Fruit fly (Drosophila melanogaster) whole organism, embryonic: ENCODE data around the gene CG6028.

Experiments used
- CG10267 ChIP-seq: fragments of 200-800 bp; sonication (Bioruptor generic); optimal IDR thresholded peaks from 2 replicates; lab custom pipeline; 2018; ENCODE audit warnings: missing biosample characterization, mild to moderate bottlenecking, missing genetic modification characterization, moderate library complexity
- CG11398 ChIP-seq: fragments of 200-800 bp; sonication (Bioruptor generic); optimal IDR thresholded peaks from 2 replicates; lab custom pipeline; 2016; ENCODE audit warnings: missing biosample characterization, missing genetic modification characterization
- CG11560 ChIP-seq: fragments of 200-800 bp; sonication (Bioruptor generic); IDR thresholded peaks from 3 replicates; pipeline ENCODE4 v1.3.6; 2022; ENCODE audit warnings: missing biosample characterization, missing genetic modification characterization
- CG11723 ChIP-seq: fragments of 200-800 bp; sonication (Bioruptor generic); optimal IDR thresholded peaks from 2 replicates; lab custom pipeline; 2017; ENCODE audit warnings: missing biosample characterization, mild to moderate bottlenecking, missing genetic modification characterization
- CG12155 ChIP-seq: fragments of 200-800 bp; sonication (Bioruptor generic); optimal IDR thresholded peaks from 3 replicates; lab custom pipeline; 2016; ENCODE audit warnings: missing biosample characterization, missing genetic modification characterization
- CG13123 ChIP-seq: fragments of 200-800 bp; sonication (Bioruptor generic); optimal IDR thresholded peaks from 2 replicates; lab custom pipeline; 2016; ENCODE audit warnings: missing biosample characterization, missing genetic modification characterization
- CG17359 ChIP-seq: fragments of 200-800 bp; sonication (Bioruptor generic); optimal IDR thresholded peaks from 3 replicates; lab custom pipeline; 2018; ENCODE audit warnings: missing biosample characterization, mild to moderate bottlenecking, missing genetic modification characterization, moderate library complexity
- CG31224 ChIP-seq: fragments of 200-800 bp; sonication (Bioruptor generic); IDR thresholded peaks from 2 replicates; pipeline ENCODE4 v1.3.6; 2022; ENCODE audit warnings: missing biosample characterization, missing genetic modification characterization
- CG34224 ChIP-seq: fragments of 200-800 bp; sonication (Bioruptor generic); IDR thresholded peaks from 3 replicates; pipeline ENCODE4 v1.3.6; 2022; ENCODE audit warnings: missing biosample characterization, missing genetic modification characterization; ENCODE audit not compliant: partially characterized antibody
- CG34376 ChIP-seq: fragments of 200-800 bp; sonication (Bioruptor generic); optimal IDR thresholded peaks from 2 replicates; lab custom pipeline; 2018; ENCODE audit warnings: missing biosample characterization, mild to moderate bottlenecking, missing genetic modification characterization
- CG3847 ChIP-seq: fragments of 200-800 bp; sonication (Bioruptor generic); IDR thresholded peaks from 2 replicates; pipeline ENCODE4 v1.3.6; 2022; ENCODE audit warnings: missing biosample characterization, missing genetic modification characterization
- CG4854 ChIP-seq: fragments of 200-800 bp; sonication (Bioruptor generic); optimal IDR thresholded peaks from 2 replicates; lab custom pipeline; 2016; ENCODE audit warnings: missing biosample characterization, missing genetic modification characterization, inconsistent platforms
- CG5180 ChIP-seq: fragments of 200-800 bp; sonication (Bioruptor generic); optimal IDR thresholded peaks from 3 replicates; lab custom pipeline; 2017; ENCODE audit warnings: missing biosample characterization, missing genetic modification characterization, mild to moderate bottlenecking, moderate library complexity, missing genetic modification reagents
- CG6813 ChIP-seq: fragments of 200-800 bp; sonication (Bioruptor generic); optimal IDR thresholded peaks from 2 replicates; lab custom pipeline; 2017; ENCODE audit warnings: missing biosample characterization, missing genetic modification characterization, mild to moderate bottlenecking, moderate library complexity, missing genetic modification reagents
- CG7556 ChIP-seq: fragments of 200-800 bp; sonication (Bioruptor generic); optimal IDR thresholded peaks from 2 replicates; lab custom pipeline; 2017; ENCODE audit warnings: missing biosample characterization, mild to moderate bottlenecking, missing genetic modification characterization
- CG7786 ChIP-seq: fragments of 200-800 bp; sonication (Bioruptor generic); optimal IDR thresholded peaks from 2 replicates; lab custom pipeline; 2016; ENCODE audit warnings: missing biosample characterization, missing genetic modification characterization
- CG8281 ChIP-seq: fragments of 200-800 bp; sonication (Bioruptor generic); optimal IDR thresholded peaks from 2 replicates; lab custom pipeline; 2018; ENCODE audit warnings: missing biosample characterization, mild to moderate bottlenecking, missing genetic modification characterization, moderate library complexity
- CG8388 ChIP-seq: fragments of 200-800 bp; sonication (Bioruptor generic); optimal IDR thresholded peaks from 2 replicates; lab custom pipeline; 2019; ENCODE audit warnings: missing biosample characterization, mild to moderate bottlenecking, missing genetic modification characterization, moderate library complexity
- CG9797 ChIP-seq: fragments of 200-800 bp; sonication (Bioruptor generic); optimal IDR thresholded peaks from 3 replicates; lab custom pipeline; 2018; ENCODE audit warnings: missing biosample characterization, mild to moderate bottlenecking, missing genetic modification characterization
- CHES-1-like ChIP-seq: fragments of 200-800 bp; sonication (Bioruptor generic); optimal IDR thresholded peaks from 2 replicates; lab custom pipeline; 2016; ENCODE audit warnings: missing biosample characterization, missing genetic modification characterization
- CkIIα-i1 ChIP-seq: fragments of 200-800 bp; sonication (Bioruptor generic); IDR thresholded peaks from 2 replicates; pipeline ENCODE4 v1.3.6; 2022; ENCODE audit warnings: missing biosample characterization, missing genetic modification characterization
- Dbx ChIP-seq: fragments of 200-800 bp; sonication (Bioruptor generic); IDR thresholded peaks from 3 replicates; pipeline ENCODE4 v1.3.6; 2022; ENCODE audit warnings: missing biosample characterization, missing genetic modification characterization
- Deaf1 ChIP-seq: fragments of 200-800 bp; optimal IDR thresholded peaks from 3 replicates; lab custom pipeline; 2019; ENCODE audit warnings: missing biosample characterization, mild to moderate bottlenecking, missing genetic modification characterization, moderate library complexity
- Dip2 ChIP-seq: fragments of 200-800 bp; sonication (Bioruptor generic); IDR thresholded peaks from 2 replicates; pipeline ENCODE4 v1.3.6; 2022; ENCODE audit warnings: missing biosample characterization, missing genetic modification characterization
- Ets65A ChIP-seq: fragments of 200-800 bp; sonication (Bioruptor generic); peaks from one replicate; lab custom pipeline; 2016; ENCODE audit warnings: missing biosample characterization, missing genetic modification characterization
- H15 ChIP-seq: fragments of 200-800 bp; sonication (Bioruptor generic); IDR thresholded peaks from 3 replicates; pipeline ENCODE4 v1.3.6; 2022; ENCODE audit warnings: missing biosample characterization, missing genetic modification characterization
- HHEX ChIP-seq: fragments of 200-800 bp; sonication (Bioruptor generic); optimal IDR thresholded peaks from 3 replicates; lab custom pipeline; 2017; ENCODE audit warnings: missing biosample characterization, mild to moderate bottlenecking, missing genetic modification characterization, missing genetic modification reagents
- Hr51 ChIP-seq, 2 experiments: fragments of 200-800 bp; sonication (Bioruptor generic); optimal IDR thresholded peaks; 2 replicates in 1 of 2; 3 replicates in 1 of 2; lab custom pipeline; 2016 to 2018; ENCODE audit warnings: missing biosample characterization in 2 of 2, missing genetic modification characterization in 2 of 2, mild to moderate bottlenecking in 1 of 2, moderate library complexity in 1 of 2
- Hsf ChIP-seq: fragments of 200-800 bp; sonication (Bioruptor generic); optimal IDR thresholded peaks from 3 replicates; lab custom pipeline; 2016; ENCODE audit warnings: missing biosample characterization, missing genetic modification characterization
- Oaz ChIP-seq: fragments of 200-800 bp; sonication (Bioruptor generic); IDR thresholded peaks from 2 replicates; pipeline ENCODE4 v1.3.6; 2022; ENCODE audit warnings: missing biosample characterization, missing genetic modification characterization
- Ravus ChIP-seq: fragments of 200-800 bp; sonication (Bioruptor generic); IDR thresholded peaks from 2 replicates; pipeline ENCODE4 v1.3.6; 2022; ENCODE audit warnings: missing biosample characterization, missing genetic modification characterization
- Six4 ChIP-seq: fragments of 200-800 bp; sonication (Bioruptor generic); optimal IDR thresholded peaks from 2 replicates; lab custom pipeline; 2016; ENCODE audit warnings: missing biosample characterization, missing genetic modification characterization
- Usf ChIP-seq: fragments of 200-800 bp; sonication (Bioruptor generic); optimal IDR thresholded peaks from 2 replicates; lab custom pipeline; 2017; ENCODE audit warnings: missing genotype, missing biosample characterization, missing genetic modification characterization
- bcd ChIP-seq: fragments of 200-800 bp; sonication (Bioruptor generic); optimal IDR thresholded peaks from 2 replicates; lab custom pipeline; 2017; ENCODE audit warnings: missing biosample characterization, mild to moderate bottlenecking, missing genetic modification characterization
- btn ChIP-seq: fragments of 200-800 bp; sonication (Bioruptor generic); optimal IDR thresholded peaks from 2 replicates; lab custom pipeline; 2016; ENCODE audit warnings: missing biosample characterization, missing genetic modification characterization
- dan ChIP-seq: fragments of 200-800 bp; sonication (Bioruptor generic); IDR thresholded peaks from 2 replicates; pipeline ENCODE4 v1.3.6; 2022; ENCODE audit warnings: missing biosample characterization, missing genetic modification characterization
- ems ChIP-seq: fragments of 200-800 bp; sonication (Bioruptor generic); optimal IDR thresholded peaks from 3 replicates; lab custom pipeline; 2016; ENCODE audit warnings: missing biosample characterization, missing genetic modification characterization
- gcm ChIP-seq: fragments of 200-800 bp; sonication (Bioruptor generic); optimal IDR thresholded peaks from 2 replicates; lab custom pipeline; 2019; ENCODE audit warnings: missing biosample characterization, mild to moderate bottlenecking, missing genetic modification characterization, moderate library complexity
- gem ChIP-seq: fragments of 200-800 bp; sonication (Bioruptor generic); optimal IDR thresholded peaks from 2 replicates; lab custom pipeline; 2019; ENCODE audit warnings: missing biosample characterization, mild to moderate bottlenecking, missing genetic modification characterization, moderate library complexity
- gfzf ChIP-seq: fragments of 200-800 bp; sonication (Bioruptor generic); optimal IDR thresholded peaks from 2 replicates; lab custom pipeline; 2016; ENCODE audit warnings: missing biosample characterization, mild to moderate bottlenecking, missing genetic modification characterization, moderate library complexity
- grn ChIP-seq: fragments of 200-800 bp; sonication (Bioruptor generic); optimal IDR thresholded peaks from 3 replicates; lab custom pipeline; 2017; ENCODE audit warnings: missing biosample characterization, missing genetic modification characterization
- kay ChIP-seq: fragments of 200-800 bp; sonication (Bioruptor generic); optimal IDR thresholded peaks from 2 replicates; lab custom pipeline; 2016; ENCODE audit warnings: missing biosample characterization, missing genetic modification characterization
- mld ChIP-seq: fragments of 200-800 bp; sonication (Bioruptor generic); IDR thresholded peaks from 3 replicates; pipeline ENCODE4 v1.3.6; 2022; ENCODE audit warnings: missing biosample characterization, missing genetic modification characterization; ENCODE audit not compliant: partially characterized antibody
- nerfin-2 ChIP-seq: fragments of 200-800 bp; sonication (Bioruptor generic); IDR thresholded peaks from 2 replicates; pipeline ENCODE4 v1.3.6; 2022; ENCODE audit warnings: missing biosample characterization, missing genetic modification characterization; ENCODE audit not compliant: partially characterized antibody
- pros ChIP-seq: fragments of 200-800 bp; sonication (Bioruptor generic); optimal IDR thresholded peaks from 3 replicates; lab custom pipeline; 2019; ENCODE audit warnings: missing biosample characterization, mild to moderate bottlenecking, missing genetic modification characterization, moderate library complexity
- sd ChIP-seq: fragments of 200-800 bp; sonication (Bioruptor generic); optimal IDR thresholded peaks from 3 replicates; lab custom pipeline; 2018; ENCODE audit warnings: missing biosample characterization, mild to moderate bottlenecking, missing genetic modification characterization, moderate library complexity
- slou ChIP-seq: fragments of 200-800 bp; sonication (Bioruptor generic); optimal IDR thresholded peaks from 3 replicates; lab custom pipeline; 2016; ENCODE audit warnings: missing biosample characterization, missing genetic modification characterization
- sob ChIP-seq: fragments of 200-800 bp; sonication (Bioruptor generic); IDR thresholded peaks from 2 replicates; pipeline ENCODE4 v1.3.6; 2022; ENCODE audit warnings: missing biosample characterization, missing genetic modification characterization
- twi ChIP-seq: fragments of 200-800 bp; optimal IDR thresholded peaks from 2 replicates; lab custom pipeline; 2019; ENCODE audit warnings: missing biosample characterization, mild to moderate bottlenecking, missing genetic modification characterization, moderate library complexity
- usp ChIP-seq: fragments of >200 bp; optimal IDR thresholded peaks from 2 replicates; lab custom pipeline; 2017; ENCODE audit warnings: missing biosample characterization, missing genetic modification characterization
- yki ChIP-seq: fragments of >200 bp; optimal IDR thresholded peaks from 3 replicates; lab custom pipeline; 2018
- zen ChIP-seq: fragments of 200-800 bp; sonication (Bioruptor generic); optimal IDR thresholded peaks from 3 replicates; lab custom pipeline; 2018; ENCODE audit warnings: missing biosample characterization, mild to moderate bottlenecking, missing genetic modification characterization, moderate library complexity

Gene CG6028

dm6 chr3R:21992909-21993308, 32.4 kb downstream of the CG6028 start (continued):
- no peak for TF ChIP-seq CG7556 (GFP tag; lab: Kevin White, UChicago)
- no peak for TF ChIP-seq CG31224
- TF ChIP-seq CG6813 (GFP tag; lab: Kevin White, UChicago), result no peak
- TF ChIP-seq CG34376 (GFP tag; lab: Kevin White, UChicago), result no peak
- TF ChIP-seq CG3847, result peak; percentile 21; the same call in 1 of the 2 replicates
- no peak for TF ChIP-seq yki (lab: Kevin White, UChicago)
- TF ChIP-seq CG4854 (GFP tag; lab: Kevin White, UChicago), result no peak
- no peak for TF ChIP-seq CG17359 (tag; lab: Kevin White, UChicago)
- no peak for TF ChIP-seq Ravus
- no peak for TF ChIP-seq CG5180
- no peak for TF ChIP-seq CG9797 (GFP tag; lab: Kevin White, UChicago)
- peak; percentile 55 for TF ChIP-seq CG7786
- no peak for TF ChIP-seq Dbx (GFP tag; lab: Robert Waterston, UW)
- no peak for TF ChIP-seq btn (GFP tag; lab: Kevin White, UChicago)
- no peak for TF ChIP-seq CG11723 (GFP tag; lab: Kevin White, UChicago)
- no peak for TF ChIP-seq twi (tag; lab: Kevin White, UChicago)
- 0 out of 3 replicates have a peak, but pooled peaks have one; percentile 40 for TF ChIP-seq CG11560 (tag; lab: Robert Waterston, UW)
- TF ChIP-seq gcm (GFP tag; lab: Kevin White, UChicago), result no peak
- no peak for TF ChIP-seq Usf (GFP tag; lab: Kevin White, UChicago)
- no peak for TF ChIP-seq Hr51 (GFP tag; optimal IDR thresholded peaks at IDR 0.05; lab: Kevin White, UChicago)
- TF ChIP-seq kay (GFP tag; lab: Kevin White, UChicago), result no peak
- peak; percentile 51 for TF ChIP-seq Hsf (GFP tag; lab: Kevin White, UChicago)
- TF ChIP-seq pros (GFP tag; lab: Kevin White, UChicago), result no peak
- peak; percentile 89 for TF ChIP-seq Ets65A (GFP tag; lab: Kevin White, UChicago)
- TF ChIP-seq CG12155 (GFP tag; lab: Kevin White, UChicago), result no peak
- TF ChIP-seq CG11398 (GFP tag; lab: Kevin White, UChicago), result no peak
- no peak for TF ChIP-seq CG8281
- no peak for TF ChIP-seq nerfin-2 (GFP tag; lab: Robert Waterston, UW)
- TF ChIP-seq CG34224, result no peak
- TF ChIP-seq dan, result no peak
- TF ChIP-seq CkIIα-i1 (GFP tag; lab: Robert Waterston, UW), result no peak
- TF ChIP-seq grn (GFP tag; lab: Kevin White, UChicago), result no peak
- no peak for TF ChIP-seq gfzf (GFP tag; lab: Kevin White, UChicago)
- TF ChIP-seq CG8388 (GFP tag; lab: Kevin White, UChicago), result no peak
- TF ChIP-seq Oaz (GFP tag; lab: Robert Waterston, UW), result no peak
- no peak for TF ChIP-seq CG10267 (tag; lab: Kevin White, UChicago)
- TF ChIP-seq mld (GFP tag; lab: Robert Waterston, UW), result no peak
- no peak for TF ChIP-seq Deaf1
- no peak for TF ChIP-seq sd (tag; lab: Kevin White, UChicago)
- TF ChIP-seq zen (tag; lab: Kevin White, UChicago), result no peak
- no peak for TF ChIP-seq Dip2 (GFP tag; lab: Robert Waterston, UW)
- TF ChIP-seq sob (GFP tag; lab: Robert Waterston, UW), result no peak
- no peak for TF ChIP-seq slou (GFP tag; lab: Kevin White, UChicago)
- TF ChIP-seq ems (GFP tag; lab: Kevin White, UChicago), result peak; percentile 13
- TF ChIP-seq usp (GFP tag; lab: Kevin White, UChicago), result no peak
- TF ChIP-seq bcd (GFP tag; lab: Kevin White, UChicago), result peak; percentile 18
- no peak for TF ChIP-seq Six4 (GFP tag; lab: Kevin White, UChicago)
- peak; percentile 45; the same call in 1 of the 3 replicates for TF ChIP-seq H15 (GFP tag; lab: Robert Waterston, UW)
- no peak for TF ChIP-seq CHES-1-like (GFP tag; lab: Kevin White, UChicago)
- TF ChIP-seq CG13123 (GFP tag; lab: Kevin White, UChicago), result no peak
- TF ChIP-seq HHEX (GFP tag; lab: Kevin White, UChicago), result no peak
- peak; percentile 47 for TF ChIP-seq gem (tag; lab: Kevin White, UChicago)
